Worm (Caenorhabditis elegans) whole organism, L3 larva: ENCODE data around the gene lsy-27.

ENCODE experiments used
- ZK546.5 ChIP-seq: sonication (generic microtip); optimal IDR thresholded peaks from 2 replicates; lab custom pipeline; 2017; ENCODE audit warnings: missing biosample characterization, missing genetic modification characterization
- aly-2 ChIP-seq: fragments of 150-350 bp; optimal IDR thresholded peaks from 2 replicates; lab custom pipeline; 2014; ENCODE audit warnings: missing biosample characterization, missing genetic modification characterization
- ceh-16 ChIP-seq: sonication (generic microtip); optimal IDR thresholded peaks from 2 replicates; lab custom pipeline; 2017; ENCODE audit warnings: missing biosample characterization, missing genetic modification characterization
- ceh-9 ChIP-seq: sonication (generic microtip); optimal IDR thresholded peaks from 2 replicates; lab custom pipeline; 2018; ENCODE audit warnings: missing biosample characterization, missing genetic modification characterization
- daf-12 ChIP-seq: fragments of 150-350 bp; optimal IDR thresholded peaks from 2 replicates; lab custom pipeline; 2014; ENCODE audit warnings: missing biosample characterization, missing genetic modification reagents, missing genetic modification characterization
- egl-27 ChIP-seq: sonication (generic microtip); optimal IDR thresholded peaks from 4 replicates; lab custom pipeline; 2017; ENCODE audit warnings: missing biosample characterization, missing genetic modification reagents, missing genetic modification characterization
- egl-5 ChIP-seq: fragments of 150-350 bp; optimal IDR thresholded peaks from 2 replicates; lab custom pipeline; 2017; ENCODE audit warnings: missing biosample characterization, missing genetic modification reagents, missing genetic modification characterization, inconsistent platforms
- elt-1 ChIP-seq: fragments of 150-350 bp; optimal IDR thresholded peaks from 2 replicates; lab custom pipeline; 2014; ENCODE audit warnings: missing biosample characterization, missing genetic modification characterization
- elt-2 ChIP-seq: sonication (generic microtip); optimal IDR thresholded peaks from 2 replicates; lab custom pipeline; 2016; ENCODE audit warnings: missing genetic modification reagents, mild to moderate bottlenecking, missing genetic modification characterization, missing compliant biosample characterization
- elt-3 ChIP-seq, 3 experiments: fragments of 150-350 bp in 1 of 3; sonication (generic microtip) in 2 of 3; optimal IDR thresholded peaks; 2 replicates in 2 of 3; 4 replicates in 1 of 3; lab custom pipeline; 2014 to 2017; ENCODE audit warnings: missing biosample characterization in 3 of 3, missing genetic modification characterization in 3 of 3
- eor-1 ChIP-seq, 2 experiments: fragments of 150-350 bp; optimal IDR thresholded peaks; 2 replicates each; lab custom pipeline; 2014 to 2018; ENCODE audit warnings: missing biosample characterization in 2 of 2, missing genetic modification characterization in 2 of 2
- fkh-2 ChIP-seq: fragments of 150-350 bp; optimal IDR thresholded peaks from 2 replicates; lab custom pipeline; 2014; ENCODE audit warnings: missing biosample characterization, missing genetic modification reagents, missing genetic modification characterization
- fos-1 ChIP-seq: fragments of 150-350 bp; optimal IDR thresholded peaks from 2 replicates; lab custom pipeline; 2014; ENCODE audit warnings: missing biosample characterization, missing genetic modification characterization
- jun-1 ChIP-seq: fragments of 150-350 bp; optimal IDR thresholded peaks from 2 replicates; lab custom pipeline; 2014; ENCODE audit warnings: missing biosample characterization, missing genetic modification reagents, missing genetic modification characterization
- lin-15B ChIP-seq: fragments of 150-350 bp; optimal IDR thresholded peaks from 2 replicates; lab custom pipeline; 2014; ENCODE audit warnings: missing biosample characterization, missing genetic modification characterization
- lin-39 ChIP-seq: fragments of 150-350 bp; optimal IDR thresholded peaks from 2 replicates; lab custom pipeline; 2018; ENCODE audit warnings: missing biosample characterization, missing genetic modification reagents, missing genetic modification characterization
- lsy-12 ChIP-seq: sonication (generic microtip); optimal IDR thresholded peaks from 2 replicates; lab custom pipeline; 2016; ENCODE audit warnings: mild to moderate bottlenecking, missing genetic modification characterization, missing compliant biosample characterization
- mdl-1 ChIP-seq: fragments of 150-350 bp; optimal IDR thresholded peaks from 2 replicates; lab custom pipeline; 2014; ENCODE audit warnings: missing biosample characterization, missing genetic modification characterization
- mml-1 ChIP-seq: fragments of 150-350 bp; sonication (generic microtip); optimal IDR thresholded peaks from 3 replicates; lab custom pipeline; 2014; ENCODE audit warnings: missing biosample characterization, missing genetic modification characterization
- nhr-12 ChIP-seq: fragments of 150-350 bp; optimal IDR thresholded peaks from 2 replicates; lab custom pipeline; 2014; ENCODE audit warnings: missing biosample characterization, missing genetic modification characterization
- nhr-23 ChIP-seq: fragments of 150-350 bp; optimal IDR thresholded peaks from 2 replicates; lab custom pipeline; 2014; ENCODE audit warnings: missing biosample characterization, missing genetic modification reagents, missing genetic modification characterization
- nhr-237 ChIP-seq: fragments of 150-350 bp; optimal IDR thresholded peaks from 2 replicates; lab custom pipeline; 2014; ENCODE audit warnings: missing biosample characterization, missing genetic modification characterization
- nhr-28 ChIP-seq: fragments of 150-350 bp; optimal IDR thresholded peaks from 2 replicates; lab custom pipeline; 2014; ENCODE audit warnings: missing biosample characterization, missing genetic modification characterization
- nhr-43 ChIP-seq: sonication (generic microtip); optimal IDR thresholded peaks from 2 replicates; lab custom pipeline; 2016; ENCODE audit warnings: mild to moderate bottlenecking, missing genetic modification characterization, missing compliant biosample characterization; ENCODE audit not compliant: poor library complexity, severe bottlenecking
- nhr-67 ChIP-seq: fragments of 150-350 bp; optimal IDR thresholded peaks from 2 replicates; lab custom pipeline; 2014; ENCODE audit warnings: missing biosample characterization, missing genetic modification characterization
- nhr-77 ChIP-seq: fragments of 150-350 bp; optimal IDR thresholded peaks from 2 replicates; lab custom pipeline; 2014; ENCODE audit warnings: missing biosample characterization, missing genetic modification characterization
- pha-4 ChIP-seq: fragments of 150-350 bp; optimal IDR thresholded peaks from 2 replicates; lab custom pipeline; 2014; ENCODE audit warnings: missing biosample characterization, missing genetic modification reagents, missing genetic modification characterization
- pqm-1 ChIP-seq: fragments of 150-350 bp; optimal IDR thresholded peaks from 2 replicates; lab custom pipeline; 2017; ENCODE audit warnings: missing biosample characterization, missing genetic modification characterization, inconsistent platforms
- sea-2 ChIP-seq: fragments of 150-350 bp; sonication (generic microtip); optimal IDR thresholded peaks from 4 replicates; lab custom pipeline; 2014; ENCODE audit warnings: missing biosample characterization, missing genetic modification reagents, missing genetic modification characterization
- skn-1 ChIP-seq: fragments of 150-350 bp; optimal IDR thresholded peaks from 2 replicates; lab custom pipeline; 2014; ENCODE audit warnings: missing biosample characterization, missing genetic modification characterization
- unc-62 ChIP-seq: fragments of 150-350 bp; sonication (generic microtip); optimal IDR thresholded peaks from 4 replicates; lab custom pipeline; 2014; ENCODE audit warnings: missing biosample characterization, missing genetic modification reagents, missing genetic modification characterization
- zag-1 ChIP-seq: fragments of 150-350 bp; optimal IDR thresholded peaks from 2 replicates; lab custom pipeline; 2014; ENCODE audit warnings: missing biosample characterization, missing genetic modification characterization
- ztf-11 ChIP-seq: fragments of 150-350 bp; optimal IDR thresholded peaks from 2 replicates; lab custom pipeline; 2014; ENCODE audit warnings: missing biosample characterization, missing genetic modification characterization
- ztf-4 ChIP-seq: fragments of 150-350 bp; optimal IDR thresholded peaks from 2 replicates; lab custom pipeline; 2014; ENCODE audit warnings: missing biosample characterization, missing genetic modification characterization

The lsy-27 gene

ce11 chrV:17350093-17350492 is at the start of gene lsy-27:
Gene lsy-27 (minus strand): TSS chrV:17350193.
- TF ChIP-seq nhr-67 (no peak), elt-1 (tag; lab: Kevin White, UChicago) (no peak), ZK546.5 (tag; lab: Kevin White, UChicago) (no peak), egl-5 (no peak), ceh-16 (tag; lab: Kevin White, UChicago) (no peak), nhr-28 (no peak), nhr-77 (tag; lab: Kevin White, UChicago) (no peak), sea-2 (GFP tag; lab: Kevin White, UChicago) (no peak), nhr-23 (tag; lab: Kevin White, UChicago) (no peak), elt-3 (tag; optimal IDR thresholded peaks at IDR 0.05; lab: Kevin White, UChicago) (no peak), fkh-2 (tag; lab: Kevin White, UChicago) (no peak), mml-1 (tag; lab: Kevin White, UChicago) (no peak), ceh-9 (tag; lab: Kevin White, UChicago) (no peak), nhr-12 (tag; lab: Kevin White, UChicago) (no peak)

ce11 chrV:17395374-17395773 is 45.4 kb upstream of the lsy-27 start, which contains the start of gene srh-120:
Gene srh-120 (plus strand): TSS chrV:17395674.
- TF ChIP-seq zag-1 (tag; lab: Kevin White, UChicago) = no peak
- TF ChIP-seq mml-1 (tag; lab: Kevin White, UChicago) = no peak
- TF ChIP-seq pqm-1 (tag; lab: Kevin White, UChicago) = no peak
- TF ChIP-seq mdl-1 (tag; lab: Kevin White, UChicago) = no peak
- no peak for TF ChIP-seq fos-1 (tag; lab: Kevin White, UChicago)
- no peak for TF ChIP-seq ceh-16 (tag; lab: Kevin White, UChicago)
- TF ChIP-seq lin-15B (tag; lab: Kevin White, UChicago) = no peak
- TF ChIP-seq nhr-12 (tag; lab: Kevin White, UChicago) = no peak
- no peak for TF ChIP-seq unc-62 (GFP tag; lab: Kevin White, UChicago)
- TF ChIP-seq elt-3 (tag; optimal IDR thresholded peaks at IDR 0.05; lab: Kevin White, UChicago) = no peak
- no peak for TF ChIP-seq ztf-4 (tag; lab: Kevin White, UChicago)

- TF ChIP-seq egl-5 (no peak), lsy-12 (tag; lab: Kevin White, UChicago) (no peak), skn-1 (no peak), daf-12 (tag; lab: Kevin White, UChicago) (no peak), nhr-28 (no peak), fkh-2 (tag; lab: Kevin White, UChicago) (no peak), nhr-237 (tag; lab: Kevin White, UChicago) (no peak), sea-2 (GFP tag; lab: Kevin White, UChicago) (no peak), nhr-12 (tag; lab: Kevin White, UChicago) (no peak), jun-1 (tag; lab: Kevin White, UChicago) (no peak), ceh-16 (tag; lab: Kevin White, UChicago) (no peak)
Observed at ce11 chrV:17379932-17380331, 29.9 kb upstream of the lsy-27 start, which contains the start of gene Y20C6A.4. Gene Y20C6A.4 (plus strand): TSS chrV:17380232.

ce11 chrV:17377140-17377539 is 27.1 kb upstream of the lsy-27 start, which contains the start of gene fbxb-7:
Gene fbxb-7 (plus strand): TSS chrV:17377406.
- TF ChIP-seq nhr-43 (tag; lab: Kevin White, UChicago) (no peak), elt-2 (no peak), sea-2 (GFP tag; lab: Kevin White, UChicago) (no peak), egl-27 (no peak), daf-12 (tag; lab: Kevin White, UChicago) (no peak), lsy-12 (tag; lab: Kevin White, UChicago) (no peak), nhr-67 (no peak), aly-2 (tag; lab: Kevin White, UChicago) (no peak), eor-1 (tag; optimal IDR thresholded peaks at IDR 0.05; lab: Kevin White, UChicago) (no peak), pha-4 (tag; lab: Kevin White, UChicago) (no peak), ztf-4 (tag; lab: Kevin White, UChicago) (no peak), pqm-1 (tag; lab: Kevin White, UChicago) (no peak), zag-1 (tag; lab: Kevin White, UChicago) (no peak), mml-1 (tag; lab: Kevin White, UChicago) (no peak), nhr-28 (no peak), elt-3 (tag; optimal IDR thresholded peaks at IDR 0.05; lab: Kevin White, UChicago) (no peak)

- TF ChIP-seq elt-2 (peak; percentile 72), lin-39 (tag; lab: Kevin White, UChicago) (no peak), ztf-11 (tag; lab: Kevin White, UChicago) (no peak), pha-4 (tag; lab: Kevin White, UChicago) (peak; percentile 42), egl-5 (no peak), pqm-1 (tag; lab: Kevin White, UChicago) (peak; percentile 40)
Observed at ce11 chrV:17376639-17377038, 26.6 kb upstream of the lsy-27 start, which contains the start of gene Y20C6A.1. Gene Y20C6A.1 (minus strand): TSS chrV:17376745.
